Fruit fly (Drosophila melanogaster) whole organism, prepupa: ENCODE data around the gene Urm1.

Experiments
- Blimp-1 ChIP-seq: fragments of 200-800 bp; sonication (Bioruptor generic); optimal IDR thresholded peaks from 3 replicates; lab custom pipeline; 2017; ENCODE audit warnings: missing biosample characterization, missing genetic modification characterization, mild to moderate bottlenecking, moderate library complexity, missing genetic modification reagents
- CG10631 ChIP-seq: fragments of 200-800 bp; sonication (Bioruptor generic); optimal IDR thresholded peaks from 2 replicates; lab custom pipeline; 2016; ENCODE audit warnings: missing biosample characterization, missing genetic modification characterization
- CG10669 ChIP-seq: fragments of 200-800 bp; sonication (Bioruptor generic); optimal IDR thresholded peaks from 3 replicates; lab custom pipeline; 2018; ENCODE audit warnings: missing biosample characterization, mild to moderate bottlenecking, missing genetic modification characterization, moderate library complexity
- CG11294 ChIP-seq: fragments of 200-800 bp; sonication (Bioruptor generic); IDR thresholded peaks from 2 replicates; pipeline ENCODE4 v1.3.6; 2022; ENCODE audit warnings: missing biosample characterization, missing genetic modification characterization
- CG11762 ChIP-seq: fragments of 200-800 bp; sonication (Bioruptor generic); optimal IDR thresholded peaks from 3 replicates; lab custom pipeline; 2016; ENCODE audit warnings: missing biosample characterization, missing genetic modification characterization; ENCODE audit not compliant: insufficient read depth
- CG11902 ChIP-seq: fragments of 200-800 bp; sonication (Bioruptor generic); optimal IDR thresholded peaks from 3 replicates; lab custom pipeline; 2016; ENCODE audit warnings: missing biosample characterization, missing genetic modification characterization
- CG15336 ChIP-seq: fragments of 200-800 bp; sonication (Bioruptor generic); IDR thresholded peaks from 2 replicates; pipeline ENCODE4 v1.3.6; 2022; ENCODE audit warnings: missing biosample characterization, missing genetic modification characterization
- CG1621 ChIP-seq: fragments of 200-800 bp; sonication (Bioruptor generic); optimal IDR thresholded peaks from 3 replicates; lab custom pipeline; 2018; ENCODE audit warnings: missing biosample characterization, mild to moderate bottlenecking, missing genetic modification characterization
- CG16779 ChIP-seq: fragments of 200-800 bp; sonication (Bioruptor generic); optimal IDR thresholded peaks from 3 replicates; lab custom pipeline; 2017; ENCODE audit warnings: missing biosample characterization, mild to moderate bottlenecking, missing genetic modification characterization
- CG3032 ChIP-seq: fragments of 200-800 bp; optimal IDR thresholded peaks from 2 replicates; lab custom pipeline; 2019; ENCODE audit warnings: missing biosample characterization, mild to moderate bottlenecking, missing genetic modification characterization, moderate library complexity
- CG31627 ChIP-seq: fragments of 200-800 bp; sonication (Bioruptor generic); optimal IDR thresholded peaks from 3 replicates; lab custom pipeline; 2016; ENCODE audit warnings: missing biosample characterization, missing genetic modification characterization
- CG34406 ChIP-seq: fragments of 200-800 bp; sonication (Bioruptor generic); optimal IDR thresholded peaks from 3 replicates; lab custom pipeline; 2016; ENCODE audit warnings: missing biosample characterization, missing genetic modification characterization
- CG3919 ChIP-seq: fragments of 200-800 bp; sonication (Bioruptor generic); optimal IDR thresholded peaks from 3 replicates; lab custom pipeline; 2016; ENCODE audit warnings: missing biosample characterization, missing genetic modification characterization
- CG6163 ChIP-seq: fragments of 200-800 bp; sonication (Bioruptor generic); IDR thresholded peaks from 3 replicates; pipeline ENCODE4 v1.3.6; 2022; ENCODE audit warnings: missing biosample characterization, missing genetic modification characterization
- CG6792 ChIP-seq: fragments of 200-800 bp; sonication (Bioruptor generic); optimal IDR thresholded peaks from 3 replicates; lab custom pipeline; 2016; ENCODE audit warnings: missing biosample characterization, missing genetic modification characterization
- CG6808 ChIP-seq: fragments of 200-800 bp; sonication (Bioruptor generic); optimal IDR thresholded peaks from 3 replicates; lab custom pipeline; 2017; ENCODE audit warnings: missing biosample characterization, missing genetic modification characterization, mild to moderate bottlenecking, moderate library complexity, missing genetic modification reagents
- CG6854 ChIP-seq: fragments of 200-800 bp; sonication (Bioruptor generic); optimal IDR thresholded peaks from 2 replicates; lab custom pipeline; 2017; ENCODE audit warnings: missing biosample characterization, mild to moderate bottlenecking, missing genetic modification characterization
- CG7368 ChIP-seq: fragments of 200-800 bp; sonication (Bioruptor generic); optimal IDR thresholded peaks from 3 replicates; lab custom pipeline; 2016; ENCODE audit warnings: missing biosample characterization, missing genetic modification characterization
- CG8119 ChIP-seq: fragments of 200-800 bp; sonication (Bioruptor generic); IDR thresholded peaks from 3 replicates; pipeline ENCODE4 v1.3.6; 2022; ENCODE audit warnings: missing biosample characterization, missing genetic modification characterization
- CG8319 ChIP-seq: fragments of 200-800 bp; sonication (Bioruptor generic); optimal IDR thresholded peaks from 3 replicates; lab custom pipeline; 2016; ENCODE audit warnings: missing biosample characterization, missing genetic modification characterization
- CG8632 ChIP-seq: fragments of 200-800 bp; sonication (Bioruptor generic); optimal IDR thresholded peaks from 3 replicates; lab custom pipeline; 2016; ENCODE audit warnings: missing biosample characterization, missing genetic modification characterization
- CG9139 ChIP-seq: fragments of 200-800 bp; sonication (Bioruptor generic); optimal IDR thresholded peaks from 3 replicates; lab custom pipeline; 2017; ENCODE audit warnings: missing biosample characterization, mild to moderate bottlenecking, missing genetic modification characterization
- Eip75B ChIP-seq: fragments of 200-800 bp; sonication (Bioruptor generic); optimal IDR thresholded peaks from 3 replicates; lab custom pipeline; 2016; ENCODE audit warnings: missing biosample characterization, missing genetic modification characterization
- Eip78C ChIP-seq: fragments of 200-800 bp; sonication (Bioruptor generic); peaks from one replicate; lab custom pipeline; 2016; ENCODE audit warnings: missing biosample characterization, missing genetic modification characterization
- Eip93F ChIP-seq: fragments of 200-800 bp; sonication (Bioruptor generic); optimal IDR thresholded peaks from 2 replicates; lab custom pipeline; 2016; ENCODE audit warnings: missing biosample characterization, mild to moderate bottlenecking, missing genetic modification characterization
- Ets21C ChIP-seq: fragments of 200-800 bp; sonication (Bioruptor generic); optimal IDR thresholded peaks from 3 replicates; lab custom pipeline; 2016; ENCODE audit warnings: missing biosample characterization, missing genetic modification characterization
- Gug ChIP-seq: fragments of 200-800 bp; sonication (Bioruptor generic); IDR thresholded peaks from 2 replicates; pipeline ENCODE4 v1.3.6; 2022; ENCODE audit warnings: missing biosample characterization, missing genetic modification characterization
- Hr38 ChIP-seq: sonication (Bioruptor generic); optimal IDR thresholded peaks from 2 replicates; lab custom pipeline; 2016; ENCODE audit warnings: missing biosample characterization, missing genetic modification characterization
- Hr39 ChIP-seq: fragments of 200-800 bp; sonication (Bioruptor generic); optimal IDR thresholded peaks from 2 replicates; lab custom pipeline; 2016; ENCODE audit warnings: missing biosample characterization, missing genetic modification characterization
- Hr4 ChIP-seq: fragments of 200-800 bp; sonication (Bioruptor generic); optimal IDR thresholded peaks from 3 replicates; lab custom pipeline; 2016; ENCODE audit warnings: missing biosample characterization, missing genetic modification characterization
- Lpt ChIP-seq: fragments of 200-800 bp; sonication (Bioruptor generic); optimal IDR thresholded peaks from 3 replicates; lab custom pipeline; 2016; ENCODE audit warnings: missing biosample characterization, missing genetic modification characterization
- OdsH ChIP-seq: fragments of 200-800 bp; sonication (Bioruptor generic); optimal IDR thresholded peaks from 3 replicates; lab custom pipeline; 2016; ENCODE audit warnings: missing biosample characterization, missing genetic modification characterization
- Smox ChIP-seq: fragments of 200-800 bp; sonication (Bioruptor generic); optimal IDR thresholded peaks from 3 replicates; lab custom pipeline; 2016; ENCODE audit warnings: missing biosample characterization, missing genetic modification characterization
- Sox102F ChIP-seq: fragments of 200-800 bp; sonication (Bioruptor generic); optimal IDR thresholded peaks from 2 replicates; lab custom pipeline; 2016; ENCODE audit warnings: missing biosample characterization, mild to moderate bottlenecking, missing genetic modification characterization
- Sox14 ChIP-seq: fragments of 200-800 bp; sonication (Bioruptor generic); optimal IDR thresholded peaks from 3 replicates; lab custom pipeline; 2016; ENCODE audit warnings: missing biosample characterization, missing genetic modification characterization
- Sox15 ChIP-seq: fragments of 200-800 bp; sonication (Bioruptor generic); optimal IDR thresholded peaks from 3 replicates; lab custom pipeline; 2016; ENCODE audit warnings: missing biosample characterization, missing genetic modification characterization
- achi ChIP-seq: fragments of 200-800 bp; sonication (Bioruptor generic); optimal IDR thresholded peaks from 3 replicates; lab custom pipeline; 2016; ENCODE audit warnings: missing biosample characterization, missing genetic modification characterization
- acj6 ChIP-seq: fragments of 200-800 bp; sonication (Bioruptor generic); optimal IDR thresholded peaks from 3 replicates; lab custom pipeline; 2016; ENCODE audit warnings: missing biosample characterization, missing genetic modification characterization
- cyc ChIP-seq: fragments of 200-800 bp; sonication (Bioruptor generic); optimal IDR thresholded peaks from 3 replicates; lab custom pipeline; 2016; ENCODE audit warnings: missing biosample characterization, missing genetic modification characterization
- dac ChIP-seq: fragments of 200-800 bp; sonication (Bioruptor generic); optimal IDR thresholded peaks from 2 replicates; lab custom pipeline; 2017; ENCODE audit warnings: missing biosample characterization, mild to moderate bottlenecking, missing genetic modification characterization
- dsx ChIP-seq: fragments of 200-800 bp; optimal IDR thresholded peaks from 3 replicates; lab custom pipeline; 2019; ENCODE audit warnings: missing biosample characterization, mild to moderate bottlenecking, missing genetic modification characterization, moderate library complexity; ENCODE audit not compliant: poor library complexity, severe bottlenecking
- eg ChIP-seq: fragments of 200-800 bp; sonication (Bioruptor generic); IDR thresholded peaks from 3 replicates; pipeline ENCODE4 v1.3.6; 2022; ENCODE audit warnings: missing biosample characterization, missing genetic modification characterization
- esn ChIP-seq: fragments of 200-800 bp; sonication (Bioruptor generic); optimal IDR thresholded peaks from 2 replicates; lab custom pipeline; 2016; ENCODE audit warnings: missing biosample characterization, mild to moderate bottlenecking, missing genetic modification characterization, moderate library complexity
- fd59A ChIP-seq: fragments of 200-800 bp; sonication (Bioruptor generic); optimal IDR thresholded peaks from 2 replicates; lab custom pipeline; 2017; ENCODE audit warnings: missing biosample characterization, mild to moderate bottlenecking, missing genetic modification characterization, missing genetic modification reagents
- fd85E ChIP-seq: fragments of 200-800 bp; sonication (Bioruptor generic); optimal IDR thresholded peaks from 3 replicates; lab custom pipeline; 2016; ENCODE audit warnings: missing biosample characterization, missing genetic modification characterization
- net ChIP-seq: fragments of 200-800 bp; sonication (Bioruptor generic); optimal IDR thresholded peaks from 3 replicates; lab custom pipeline; 2016; ENCODE audit warnings: missing biosample characterization, missing genetic modification characterization
- pdm3 ChIP-seq: fragments of 200-800 bp; sonication (Bioruptor generic); optimal IDR thresholded peaks from 3 replicates; lab custom pipeline; 2016; ENCODE audit warnings: missing biosample characterization, missing genetic modification characterization
- salr ChIP-seq, 2 experiments: fragments of 200-800 bp; sonication (Bioruptor generic); optimal IDR thresholded peaks; 3 replicates each; lab custom pipeline; 2016 to 2018; ENCODE audit warnings: missing biosample characterization in 2 of 2, missing genetic modification characterization in 2 of 2, mild to moderate bottlenecking in 1 of 2
- spab ChIP-seq: fragments of 200-800 bp; sonication (Bioruptor generic); optimal IDR thresholded peaks from 2 replicates; lab custom pipeline; 2017; ENCODE audit warnings: missing biosample characterization, mild to moderate bottlenecking, missing genetic modification characterization, missing genetic modification reagents
- ss ChIP-seq, 2 experiments: fragments of 200-800 bp; sonication (Bioruptor generic); optimal IDR thresholded peaks; 2 replicates in 1 of 2; 3 replicates in 1 of 2; lab custom pipeline; 2017 to 2018; ENCODE audit warnings: mild to moderate bottlenecking in 2 of 2, missing biosample characterization in 2 of 2, missing genetic modification characterization in 2 of 2, moderate library complexity in 1 of 2
- svp ChIP-seq: fragments of 200-800 bp; sonication (Bioruptor generic); peaks from one replicate; lab custom pipeline; 2016; ENCODE audit warnings: missing biosample characterization, missing genetic modification characterization
- topi ChIP-seq: fragments of 200-800 bp; sonication (Bioruptor generic); optimal IDR thresholded peaks from 3 replicates; lab custom pipeline; 2016; ENCODE audit warnings: missing biosample characterization, missing genetic modification characterization
- vri ChIP-seq: fragments of 200-800 bp; sonication (Bioruptor generic); optimal IDR thresholded peaks from 3 replicates; lab custom pipeline; 2016; ENCODE audit warnings: missing biosample characterization, mild to moderate bottlenecking, missing genetic modification characterization

Urm1 gene

dm6 chr3L:7603397-7603796, 36.8 kb downstream of the Urm1 start:
- peak; percentile 37 for TF ChIP-seq fd59A (GFP tag; lab: Kevin White, UChicago)
- TF ChIP-seq CG8119 (GFP tag; lab: Robert Waterston, UW): no peak
- peak; percentile 59 for TF ChIP-seq svp (GFP tag; lab: Kevin White, UChicago)
- TF ChIP-seq achi (GFP tag; lab: Kevin White, UChicago): peak; percentile 40
- no peak for TF ChIP-seq dac (GFP tag; lab: Kevin White, UChicago)
- TF ChIP-seq cyc (GFP tag; lab: Kevin White, UChicago): no peak
- peak; percentile 35 for TF ChIP-seq OdsH (GFP tag; lab: Kevin White, UChicago)
- TF ChIP-seq Hr4 (GFP tag; lab: Kevin White, UChicago): no peak
- TF ChIP-seq spab (GFP tag; lab: Kevin White, UChicago): peak; percentile 33
- TF ChIP-seq Ets21C (GFP tag; lab: Kevin White, UChicago): no peak
- TF ChIP-seq net (GFP tag; lab: Kevin White, UChicago): no peak
- peak; percentile 33 for TF ChIP-seq CG3919
- peak; percentile 28 for TF ChIP-seq CG10631 (GFP tag; lab: Kevin White, UChicago)
- TF ChIP-seq acj6 (GFP tag; lab: Kevin White, UChicago): peak; percentile 31
- TF ChIP-seq CG10669: peak; percentile 14
- no peak for TF ChIP-seq CG8319 (GFP tag; lab: Kevin White, UChicago)
- no peak for TF ChIP-seq fd85E (GFP tag; lab: Kevin White, UChicago)
- no peak for TF ChIP-seq Sox15
- TF ChIP-seq Hr38 (GFP tag; lab: Kevin White, UChicago): no peak
- TF ChIP-seq CG6854: no peak
- TF ChIP-seq vri: no peak
- TF ChIP-seq dsx: peak; percentile 71
- TF ChIP-seq topi (GFP tag; lab: Kevin White, UChicago): peak; percentile 42
- no peak for TF ChIP-seq eg (GFP tag; lab: Robert Waterston, UW)
- peak; percentile 18 for TF ChIP-seq CG6792 (GFP tag; lab: Kevin White, UChicago)
- TF ChIP-seq esn (GFP tag; lab: Kevin White, UChicago): peak; percentile 32
- peak; percentile 7 for TF ChIP-seq CG11902
- TF ChIP-seq salr (GFP tag; optimal IDR thresholded peaks at IDR 0.05; lab: Kevin White, UChicago): no peak
- TF ChIP-seq CG7368 (GFP tag; lab: Kevin White, UChicago): no peak
- no peak for TF ChIP-seq CG9139 (GFP tag; lab: Kevin White, UChicago)
- peak; percentile 13 for TF ChIP-seq pdm3
- peak; percentile 30 for TF ChIP-seq CG31627 (GFP tag; lab: Kevin White, UChicago)
- no peak for TF ChIP-seq CG11762
- peak; percentile 48 for TF ChIP-seq CG3032 (tag; lab: Kevin White, UChicago)
- no peak for TF ChIP-seq Gug (GFP tag; lab: Robert Waterston, UW)
- TF ChIP-seq ss (GFP tag; optimal IDR thresholded peaks at IDR 0.05; lab: Kevin White, UChicago): peak; percentile 19 to 40
- peak; percentile 37 for TF ChIP-seq Smox (GFP tag; lab: Kevin White, UChicago)
- TF ChIP-seq Hr39 (GFP tag; lab: Kevin White, UChicago): peak; percentile 33
- no peak for TF ChIP-seq CG11294
- TF ChIP-seq Sox14 (GFP tag; lab: Kevin White, UChicago): peak; percentile 41
- peak; percentile 34 for TF ChIP-seq CG6808 (GFP tag; lab: Kevin White, UChicago)
- TF ChIP-seq Lpt: no peak
- TF ChIP-seq Eip78C (GFP tag; lab: Kevin White, UChicago): peak; percentile 83
- TF ChIP-seq Eip75B (GFP tag; lab: Kevin White, UChicago): peak; percentile 33
- TF ChIP-seq CG34406 (GFP tag; lab: Kevin White, UChicago): peak; percentile 17
- TF ChIP-seq Blimp-1 (GFP tag; lab: Kevin White, UChicago): no peak
- no peak for TF ChIP-seq CG8632 (GFP tag; lab: Kevin White, UChicago)
- TF ChIP-seq CG1621: no peak
- no peak for TF ChIP-seq CG16779 (tag; lab: Kevin White, UChicago)
- peak; percentile 56; the same call in 2 of the 3 replicates for TF ChIP-seq CG6163
- TF ChIP-seq Sox102F (GFP tag; lab: Kevin White, UChicago): peak; percentile 9
- no peak for TF ChIP-seq Eip93F (GFP tag; lab: Kevin White, UChicago)
- TF ChIP-seq CG15336 (GFP tag; lab: Robert Waterston, UW): no peak
